Fruit fly (Drosophila melanogaster): Measurements from ENCODE around the gene pigs.

DNA sequence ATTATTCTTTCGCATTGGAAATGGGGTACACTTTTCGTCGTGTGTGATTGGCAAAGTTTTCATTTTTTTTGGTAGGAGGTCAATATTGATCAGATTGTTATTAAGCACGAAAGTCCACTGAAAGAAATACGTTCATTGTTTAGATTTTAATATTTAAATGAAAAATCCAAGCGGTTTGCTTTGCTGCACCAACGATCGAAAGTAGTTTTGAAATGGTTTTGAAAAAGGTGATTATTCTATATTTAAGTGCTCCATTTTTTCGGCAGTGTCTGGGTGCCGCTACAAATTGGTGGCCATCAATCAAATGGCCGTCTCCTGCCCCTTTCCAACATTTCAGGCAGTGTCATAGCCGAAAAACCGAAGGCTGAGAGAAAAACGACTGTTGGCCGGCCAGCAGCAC, 25.4 kb upstream of the pigs start:
- TF ChIP-seq usp (GFP tag; optimal IDR thresholded peaks at IDR 0.05): no peak
- peak; percentile 48 for TF ChIP-seq fru (GFP tag; optimal IDR thresholded peaks at IDR 0.05)
- no peak for TF ChIP-seq CrebA (GFP tag; optimal IDR thresholded peaks at IDR 0.05; ENCODE audit: borderline replicate concordance)
- no peak for TF ChIP-seq OdsH (GFP tag; optimal IDR thresholded peaks at IDR 0.05)
- peak; percentile 30 for TF ChIP-seq dmrt93B (GFP tag; optimal IDR thresholded peaks at IDR 0.05)
- TF ChIP-seq Hr78 (GFP tag; optimal IDR thresholded peaks at IDR 0.05): no peak
